Worm (Caenorhabditis elegans) whole organism, young adult: ENCODE data around the gene gem-1.

Experiments
- Y53F4B.3 ChIP-seq: fragments of 200-800 bp; sonication (Bioruptor generic); IDR thresholded peaks from 2 replicates; pipeline ENCODE4 v1.3.6; 2022; ENCODE audit warnings: missing genetic modification reagents, missing genetic modification characterization, missing compliant biosample characterization
- egl-18 ChIP-seq: fragments of 200-800 bp; sonication (Bioruptor generic); IDR thresholded peaks from 2 replicates; pipeline ENCODE4 v1.3.6; 2022; ENCODE audit warnings: missing genetic modification reagents, missing genetic modification characterization, missing compliant biosample characterization
- hmg-20 ChIP-seq: fragments of 200-800 bp; sonication (Bioruptor generic); IDR thresholded peaks from 2 replicates; pipeline ENCODE4 v1.3.6; 2022; ENCODE audit warnings: missing genetic modification reagents, missing genetic modification characterization, missing compliant biosample characterization
- unc-62 ChIP-seq: fragments of 150-350 bp; optimal IDR thresholded peaks from 2 replicates; lab custom pipeline; 2014; ENCODE audit warnings: missing biosample characterization, missing genetic modification reagents, missing genetic modification characterization

DNA sequence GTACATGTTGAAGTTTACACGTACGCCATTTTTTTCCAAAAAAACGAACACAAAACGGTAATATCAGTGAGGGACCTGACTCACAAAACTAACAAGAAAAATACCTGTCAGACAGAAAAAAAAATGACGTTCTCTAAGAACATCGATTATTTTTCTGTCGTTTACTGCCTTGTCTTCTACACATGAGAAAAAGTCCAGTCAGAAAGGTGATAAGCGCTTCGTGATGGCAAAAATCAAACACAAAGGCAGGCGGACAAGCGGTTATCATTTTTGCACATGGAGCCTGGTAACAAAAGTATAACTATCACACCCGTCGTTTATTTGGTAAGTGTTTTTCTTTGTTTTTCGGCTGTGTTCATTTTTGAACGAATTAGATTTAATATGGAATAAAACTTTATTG, 43.0 kb downstream of the gem-1 start, which contains the start of gene F46G10.4:
- no peak for TF ChIP-seq hmg-20
- TF ChIP-seq egl-18 (GFP tag; lab: Robert Waterston, UW), result no peak
- no peak for TF ChIP-seq Y53F4B.3 (GFP tag; lab: Robert Waterston, UW)
- TF ChIP-seq unc-62 (GFP tag; lab: Kevin White, UChicago), result no peak
